Fruit fly (Drosophila melanogaster) whole organism, pupa: Measurements from ENCODE around the gene Jon99Ci.

Source experiments
- CG10348 ChIP-seq: fragments of 200-800 bp; sonication (Bioruptor generic); IDR thresholded peaks from 2 replicates; pipeline ENCODE4 v1.3.6; 2022; ENCODE audit warnings: missing biosample characterization, missing genetic modification characterization
- CG12605 ChIP-seq: fragments of 200-800 bp; sonication (Bioruptor generic); IDR thresholded peaks from 2 replicates; pipeline ENCODE4 v1.3.6; 2022; ENCODE audit warnings: missing biosample characterization, missing genetic modification characterization
- CG13204 ChIP-seq: fragments of 200-800 bp; sonication (Bioruptor generic); optimal IDR thresholded peaks from 2 replicates; lab custom pipeline; 2018; ENCODE audit warnings: missing biosample characterization, mild to moderate bottlenecking, missing genetic modification characterization, moderate library complexity
- CG14655 ChIP-seq: fragments of 200-800 bp; sonication (Bioruptor generic); optimal IDR thresholded peaks from 3 replicates; lab custom pipeline; 2017; ENCODE audit warnings: mild to moderate bottlenecking, missing biosample characterization, missing genetic modification reagents, missing genetic modification characterization
- CG15710 ChIP-seq: fragments of 200-800 bp; sonication (Bioruptor generic); optimal IDR thresholded peaks from 2 replicates; lab custom pipeline; 2018; ENCODE audit warnings: missing biosample characterization, mild to moderate bottlenecking, missing genetic modification characterization, moderate library complexity
- CG17806 ChIP-seq: fragments of 200-800 bp; sonication (Bioruptor generic); optimal IDR thresholded peaks from 2 replicates; lab custom pipeline; 2018; ENCODE audit warnings: missing biosample characterization, mild to moderate bottlenecking, missing genetic modification characterization, moderate library complexity
- CG32121 ChIP-seq: fragments of 200-800 bp; sonication (Bioruptor generic); IDR thresholded peaks from 2 replicates; pipeline ENCODE4 v1.3.6; 2022; ENCODE audit warnings: missing biosample characterization, missing genetic modification characterization
- CG34367 ChIP-seq: fragments of 200-800 bp; sonication (Bioruptor generic); optimal IDR thresholded peaks from 2 replicates; lab custom pipeline; 2018; ENCODE audit warnings: missing biosample characterization, mild to moderate bottlenecking, missing genetic modification characterization
- CG4496 ChIP-seq: fragments of 200-800 bp; sonication (Bioruptor generic); IDR thresholded peaks from 3 replicates; pipeline ENCODE4 v1.3.6; 2022; ENCODE audit warnings: missing biosample characterization, missing genetic modification characterization
- CG8159 ChIP-seq: fragments of 200-800 bp; sonication (Bioruptor generic); optimal IDR thresholded peaks from 3 replicates; lab custom pipeline; 2018; ENCODE audit warnings: missing biosample characterization, mild to moderate bottlenecking, missing genetic modification characterization, moderate library complexity
- CG8301 ChIP-seq: fragments of 200-800 bp; sonication (Bioruptor generic); optimal IDR thresholded peaks from 2 replicates; lab custom pipeline; 2018; ENCODE audit warnings: missing biosample characterization, mild to moderate bottlenecking, missing genetic modification characterization
- CG9948 ChIP-seq: fragments of 200-800 bp; sonication (Bioruptor generic); optimal IDR thresholded peaks from 2 replicates; lab custom pipeline; 2018; ENCODE audit warnings: missing biosample characterization, mild to moderate bottlenecking, missing genetic modification characterization, moderate library complexity
- D1 ChIP-seq: fragments of 200-800 bp; sonication (Bioruptor generic); optimal IDR thresholded peaks from 2 replicates; lab custom pipeline; 2018; ENCODE audit warnings: missing biosample characterization, mild to moderate bottlenecking, missing genetic modification characterization, moderate library complexity
- EcR ChIP-seq: fragments of 200-800 bp; sonication (Bioruptor generic); optimal IDR thresholded peaks from 3 replicates; lab custom pipeline; 2019; ENCODE audit warnings: missing biosample characterization, missing genetic modification characterization, mild to moderate bottlenecking, moderate library complexity, missing genetic modification reagents
- Ets98B ChIP-seq: fragments of 200-800 bp; sonication (Bioruptor generic); IDR thresholded peaks from 2 replicates; pipeline ENCODE4 v1.3.6; 2022; ENCODE audit warnings: missing biosample characterization, missing genetic modification characterization
- Pif1A ChIP-seq: fragments of 200-800 bp; sonication (Bioruptor generic); optimal IDR thresholded peaks from 3 replicates; lab custom pipeline; 2016; ENCODE audit warnings: missing biosample characterization, missing genetic modification characterization
- Pif1B ChIP-seq: fragments of 200-800 bp; sonication (Bioruptor generic); optimal IDR thresholded peaks from 3 replicates; lab custom pipeline; 2016; ENCODE audit warnings: missing biosample characterization, missing genetic modification characterization
- Snoo ChIP-seq: fragments of 200-800 bp; sonication (Bioruptor generic); optimal IDR thresholded peaks from 3 replicates; lab custom pipeline; 2017; ENCODE audit warnings: missing biosample characterization, mild to moderate bottlenecking, missing genetic modification characterization, inconsistent platforms
- fd96Ca ChIP-seq: fragments of 200-800 bp; sonication (Bioruptor generic); IDR thresholded peaks from 3 replicates; pipeline ENCODE4 v1.3.6; 2022; ENCODE audit warnings: missing biosample characterization, missing genetic modification characterization
- gl ChIP-seq: fragments of 200-800 bp; sonication (Bioruptor generic); optimal IDR thresholded peaks from 2 replicates; lab custom pipeline; 2018; ENCODE audit warnings: missing biosample characterization, mild to moderate bottlenecking, missing genetic modification characterization
- rn ChIP-seq: fragments of 200-800 bp; sonication (Bioruptor generic); IDR thresholded peaks from 2 replicates; pipeline ENCODE4 v1.3.6; 2022; ENCODE audit warnings: missing biosample characterization, missing genetic modification characterization

Gene Jon99Ci

dm6 chr3R:29926089-29926488, at the start of gene Jon99Ci:
TSS of gene Jon99Ci (minus strand) at chr3R:29926189.
- TF ChIP-seq Pif1A: no peak
- no peak for TF ChIP-seq CG17806
- TF ChIP-seq rn (GFP tag; lab: Robert Waterston, UW): no peak
- TF ChIP-seq Snoo (tag; lab: Kevin White, UChicago): no peak
- TF ChIP-seq CG12605 (GFP tag; lab: Robert Waterston, UW): no peak
- TF ChIP-seq CG14655 (GFP tag; lab: Kevin White, UChicago): no peak

dm6 chr3R:29969347-29969746, 43.4 kb upstream of the Jon99Ci start, which contains the start of gene TkR99D:
TSS of gene TkR99D (minus strand) at chr3R:29969447.
- TF ChIP-seq CG8301 (tag; lab: Kevin White, UChicago) (no peak), Ets98B (GFP tag; lab: Robert Waterston, UW) (no peak), rn (GFP tag; lab: Robert Waterston, UW) (no peak), Snoo (tag; lab: Kevin White, UChicago) (no peak), CG32121 (GFP tag; lab: Robert Waterston, UW) (no peak), CG10348 (GFP tag; lab: Robert Waterston, UW) (no peak), CG15710 (no peak), CG14655 (GFP tag; lab: Kevin White, UChicago) (no peak), CG12605 (GFP tag; lab: Robert Waterston, UW) (no peak), CG9948 (tag; lab: Kevin White, UChicago) (no peak), D1 (tag; lab: Kevin White, UChicago) (no peak), gl (tag; lab: Kevin White, UChicago) (no peak), CG17806 (no peak), CG8159 (tag; lab: Kevin White, UChicago) (no peak), EcR (GFP tag; lab: Kevin White, UChicago) (no peak), CG13204 (GFP tag; lab: Kevin White, UChicago) (no peak)

dm6 chr3R:29963102-29963501, 37.1 kb upstream of the Jon99Ci start:
- no peak for TF ChIP-seq EcR (GFP tag; lab: Kevin White, UChicago)
- no peak for TF ChIP-seq CG32121 (GFP tag; lab: Robert Waterston, UW)
- TF ChIP-seq CG9948 (tag; lab: Kevin White, UChicago): no peak

- TF ChIP-seq CG9948 (tag; lab: Kevin White, UChicago) (no peak), CG4496 (GFP tag; lab: Robert Waterston, UW) (peak; percentile 58; the same call in 2 of the 3 replicates), CG12605 (GFP tag; lab: Robert Waterston, UW) (no peak), CG15710 (no peak), CG8159 (tag; lab: Kevin White, UChicago) (peak; percentile 34), fd96Ca (GFP tag; lab: Robert Waterston, UW) (no peak), Pif1B (GFP tag; lab: Kevin White, UChicago) (no peak), CG32121 (GFP tag; lab: Robert Waterston, UW) (no peak), gl (tag; lab: Kevin White, UChicago) (no peak), CG13204 (GFP tag; lab: Kevin White, UChicago) (no peak), CG14655 (GFP tag; lab: Kevin White, UChicago) (peak; percentile 9), Snoo (tag; lab: Kevin White, UChicago) (no peak)
These were observed 33.3 kb upstream of the Jon99Ci start for dm6 chr3R:29959329-29959728.

- TF ChIP-seq CG12605 (GFP tag; lab: Robert Waterston, UW): no peak
- peak; percentile 25; the same call in 1 of the 3 replicates for TF ChIP-seq fd96Ca (GFP tag; lab: Robert Waterston, UW)
- TF ChIP-seq Snoo (tag; lab: Kevin White, UChicago): no peak
- no peak for TF ChIP-seq CG14655 (GFP tag; lab: Kevin White, UChicago)
- TF ChIP-seq D1 (tag; lab: Kevin White, UChicago): no peak
- no peak for TF ChIP-seq CG4496 (GFP tag; lab: Robert Waterston, UW)
These were observed 9.8 kb upstream of the Jon99Ci start, which contains the start of the genes eIF2Balpha and Vps13B for dm6 chr3R:29935756-29936155. TSS of gene eIF2Balpha (minus strand) at chr3R:29935888. TSS of gene Vps13B (plus strand) at chr3R:29935978.

- no peak for TF ChIP-seq CG10348 (GFP tag; lab: Robert Waterston, UW)
- TF ChIP-seq D1 (tag; lab: Kevin White, UChicago): no peak
- no peak for TF ChIP-seq fd96Ca (GFP tag; lab: Robert Waterston, UW)
- no peak for TF ChIP-seq CG17806
- TF ChIP-seq CG12605 (GFP tag; lab: Robert Waterston, UW): no peak
- no peak for TF ChIP-seq CG15710
- TF ChIP-seq CG32121 (GFP tag; lab: Robert Waterston, UW): no peak
- no peak for TF ChIP-seq EcR (GFP tag; lab: Kevin White, UChicago)
- TF ChIP-seq gl (tag; lab: Kevin White, UChicago): no peak
- no peak for TF ChIP-seq CG8301 (tag; lab: Kevin White, UChicago)
- TF ChIP-seq CG9948 (tag; lab: Kevin White, UChicago): no peak
- no peak for TF ChIP-seq CG8159 (tag; lab: Kevin White, UChicago)
These were observed 7.0 kb upstream of the Jon99Ci start, which contains the start of the genes Cog7, CG42557 and CG42558 for dm6 chr3R:29933007-29933464. TSS of gene Cog7 (minus strand) at chr3R:29933057. TSS of gene CG42557 (plus strand) at chr3R:29933287. TSS of gene CG42558 (plus strand) at chr3R:29933287.

dm6 chr3R:29930286-29930685, 4.3 kb upstream of the Jon99Ci start, which contains the start of gene alpha-Man-Ic:
TSS of gene alpha-Man-Ic (minus strand) at chr3R:29930386.
- no peak for TF ChIP-seq Pif1A
- TF ChIP-seq CG17806: no peak
- TF ChIP-seq Pif1B (GFP tag; lab: Kevin White, UChicago): no peak
- TF ChIP-seq CG8159 (tag; lab: Kevin White, UChicago): no peak
- no peak for TF ChIP-seq CG4496 (GFP tag; lab: Robert Waterston, UW)
- no peak for TF ChIP-seq CG12605 (GFP tag; lab: Robert Waterston, UW)
- TF ChIP-seq CG10348 (GFP tag; lab: Robert Waterston, UW): no peak
- TF ChIP-seq Snoo (tag; lab: Kevin White, UChicago): no peak
- TF ChIP-seq gl (tag; lab: Kevin White, UChicago): no peak
- no peak for TF ChIP-seq Ets98B (GFP tag; lab: Robert Waterston, UW)
- no peak for TF ChIP-seq CG8301 (tag; lab: Kevin White, UChicago)
- no peak for TF ChIP-seq CG32121 (GFP tag; lab: Robert Waterston, UW)
- no peak for TF ChIP-seq CG13204 (GFP tag; lab: Kevin White, UChicago)
- no peak for TF ChIP-seq CG34367
- no peak for TF ChIP-seq CG14655 (GFP tag; lab: Kevin White, UChicago)
- no peak for TF ChIP-seq D1 (tag; lab: Kevin White, UChicago)
- no peak for TF ChIP-seq fd96Ca (GFP tag; lab: Robert Waterston, UW)
- TF ChIP-seq EcR (GFP tag; lab: Kevin White, UChicago): no peak
- TF ChIP-seq CG9948 (tag; lab: Kevin White, UChicago): no peak
- TF ChIP-seq rn (GFP tag; lab: Robert Waterston, UW): no peak
